Fruit fly (Drosophila melanogaster): ENCODE data around the gene CG12239.

The CG12239 gene

dm6 chrX:5745840-5746815, 45.8 kb upstream of the CG12239 start (continued):
- TF ChIP-seq Smox (GFP tag; optimal IDR thresholded peaks at IDR 0.05) = peak; percentile 38
- TF ChIP-seq cyc (GFP tag; optimal IDR thresholded peaks at IDR 0.05) = peak; percentile 58
- peak; percentile 48 for TF ChIP-seq dsx (GFP tag; optimal IDR thresholded peaks at IDR 0.05; ENCODE audit: poor library complexity, severe bottlenecking)
- TF ChIP-seq CG8119 (GFP tag; IDR thresholded peaks at IDR 0.05) = peak; percentile 76
- peak; percentile 76 for TF ChIP-seq svp (GFP tag)
- TF ChIP-seq CG1621 (tag; optimal IDR thresholded peaks at IDR 0.05) = peak; percentile 73
- peak; percentile 65 for TF ChIP-seq Sox102F (GFP tag; optimal IDR thresholded peaks at IDR 0.05)
- peak; percentile 56 for TF ChIP-seq Eip93F (GFP tag; optimal IDR thresholded peaks at IDR 0.05)
- TF ChIP-seq CG6163 (GFP tag; IDR thresholded peaks at IDR 0.05) = peak; percentile 90
- peak; percentile 17 for TF ChIP-seq fd85E (GFP tag; optimal IDR thresholded peaks at IDR 0.05)
- TF ChIP-seq achi (GFP tag; optimal IDR thresholded peaks at IDR 0.05) = peak; percentile 70
- peak; percentile 33 for TF ChIP-seq CG8319 (GFP tag; optimal IDR thresholded peaks at IDR 0.05)
- TF ChIP-seq Hr39 (GFP tag; optimal IDR thresholded peaks at IDR 0.05) = peak; percentile 65
- TF ChIP-seq spab (GFP tag; optimal IDR thresholded peaks at IDR 0.05) = peak; percentile 57
- TF ChIP-seq CG10669 (GFP tag; optimal IDR thresholded peaks at IDR 0.05) = peak; percentile 69
- TF ChIP-seq CG6854 (GFP tag; optimal IDR thresholded peaks at IDR 0.05) = no peak
- TF ChIP-seq Hr38 (GFP tag; optimal IDR thresholded peaks at IDR 0.05) = no peak

dm6 chrX:5746864-5747861, 44.8 kb upstream of the CG12239 start, which contains the start of the genes IntS6 and Rtel1:
IntS6 (minus strand) TSS chrX:5747254.
Rtel1 (plus strand) TSS chrX:5747747.
- TF ChIP-seq Ets96B (tag; optimal IDR thresholded peaks at IDR 0.05) (peak; percentile 86), CG8119 (GFP tag; IDR thresholded peaks at IDR 0.05) (peak; percentile 87), CG6163 (GFP tag; IDR thresholded peaks at IDR 0.05) (peak; percentile 91), CG6792 (GFP tag; optimal IDR thresholded peaks at IDR 0.05) (peak; percentile 86), Gug (GFP tag; IDR thresholded peaks at IDR 0.05) (peak; percentile 84), CG8632 (GFP tag; optimal IDR thresholded peaks at IDR 0.05) (peak; percentile 89), fd59A (GFP tag; optimal IDR thresholded peaks at IDR 0.05) (peak; percentile 83), CG9139 (GFP tag; optimal IDR thresholded peaks at IDR 0.05) (peak; percentile 65), Hr38 (GFP tag; optimal IDR thresholded peaks at IDR 0.05) (peak; percentile 26), dac (GFP tag; optimal IDR thresholded peaks at IDR 0.05) (peak; percentile 79), Eip93F (GFP tag; optimal IDR thresholded peaks at IDR 0.05) (peak; percentile 61), Hr39 (GFP tag; optimal IDR thresholded peaks at IDR 0.05) (peak; percentile 97), OdsH (GFP tag; optimal IDR thresholded peaks at IDR 0.05) (peak; percentile 93), net (GFP tag; optimal IDR thresholded peaks at IDR 0.05) (peak; percentile 82), Sox15 (GFP tag; optimal IDR thresholded peaks at IDR 0.05) (peak; percentile 90), CG10669 (GFP tag; optimal IDR thresholded peaks at IDR 0.05) (peak; percentile 87), fkh (GFP tag; optimal IDR thresholded peaks at IDR 0.05) (peak; percentile 84), CG6854 (GFP tag; optimal IDR thresholded peaks at IDR 0.05) (peak; percentile 64), ss (GFP tag; optimal IDR thresholded peaks at IDR 0.05) (peak; percentile 78 to 88), Eip75B (GFP tag; optimal IDR thresholded peaks at IDR 0.05) (peak; percentile 91), dsx (GFP tag; optimal IDR thresholded peaks at IDR 0.05; ENCODE audit: poor library complexity, severe bottlenecking) (peak; percentile 80), vri (GFP tag; optimal IDR thresholded peaks at IDR 0.05) (peak; percentile 77), CG10631 (GFP tag; optimal IDR thresholded peaks at IDR 0.05) (peak; percentile 91), Blimp-1 (GFP tag; optimal IDR thresholded peaks at IDR 0.05) (peak; percentile 73), acj6 (GFP tag; optimal IDR thresholded peaks at IDR 0.05) (peak; percentile 90), Met (GFP tag; optimal IDR thresholded peaks at IDR 0.05) (peak; percentile 95), CG16779 (tag; optimal IDR thresholded peaks at IDR 0.05) (peak; percentile 78), eg (GFP tag; IDR thresholded peaks at IDR 0.05) (peak; percentile 92), CG3032 (tag; optimal IDR thresholded peaks at IDR 0.05) (peak; percentile 88), pdm3 (GFP tag; optimal IDR thresholded peaks at IDR 0.05) (peak; percentile 94), achi (GFP tag; optimal IDR thresholded peaks at IDR 0.05) (peak; percentile 89), CG8319 (GFP tag; optimal IDR thresholded peaks at IDR 0.05) (peak; percentile 87), esn (GFP tag; optimal IDR thresholded peaks at IDR 0.05) (peak; percentile 94), lz (GFP tag; optimal IDR thresholded peaks at IDR 0.05) (peak; percentile 95), salr (GFP tag; optimal IDR thresholded peaks at IDR 0.05) (peak; percentile 74 to 81), CG11762 (GFP tag; optimal IDR thresholded peaks at IDR 0.05; ENCODE audit: insufficient read depth) (peak; percentile 87)
